Worm (Caenorhabditis elegans) whole organism, L1 larva: Measurements from ENCODE around the gene rps-4.

Experiments
- C34B4.2 ChIP-seq: sonication (generic microtip); optimal IDR thresholded peaks from 2 replicates; lab custom pipeline; 2017; ENCODE audit warnings: mild to moderate bottlenecking, missing genetic modification characterization, missing compliant biosample characterization
- ama-1 ChIP-seq: fragments of 150-350 bp; optimal IDR thresholded peaks from 2 replicates; lab custom pipeline; 2014
- blmp-1 ChIP-seq: fragments of 150-350 bp; optimal IDR thresholded peaks from 2 replicates; lab custom pipeline; 2014; ENCODE audit warnings: missing biosample characterization, missing genetic modification characterization
- dpl-1 ChIP-seq, 3 experiments: fragments of 150-350 bp in 2 of 3; sonication (generic microtip) in 1 of 3; optimal IDR thresholded peaks; 2 replicates each; lab custom pipeline; 2014 to 2017; ENCODE audit warnings: missing biosample characterization in 3 of 3, missing genetic modification characterization in 3 of 3, missing genetic modification reagents in 3 of 3
- jun-1 ChIP-seq: fragments of 150-350 bp; optimal IDR thresholded peaks from 2 replicates; lab custom pipeline; 2014; ENCODE audit warnings: missing biosample characterization, missing genetic modification reagents, missing genetic modification characterization
- lin-15B ChIP-seq: fragments of 150-350 bp; sonication (generic microtip); optimal IDR thresholded peaks from 3 replicates; lab custom pipeline; 2014; ENCODE audit warnings: missing biosample characterization, missing genetic modification characterization
- lin-39 ChIP-seq: fragments of 150-350 bp; optimal IDR thresholded peaks from 2 replicates; lab custom pipeline; 2014; ENCODE audit warnings: missing biosample characterization, missing genetic modification reagents, missing genetic modification characterization
- mep-1 ChIP-seq: fragments of 150-350 bp; optimal IDR thresholded peaks from 2 replicates; lab custom pipeline; 2014; ENCODE audit warnings: missing biosample characterization, missing genetic modification characterization
- nhr-76 ChIP-seq: sonication (generic microtip); optimal IDR thresholded peaks from 2 replicates; lab custom pipeline; 2017; ENCODE audit warnings: missing biosample characterization, missing genetic modification characterization
- nhr-90 ChIP-seq: sonication (generic microtip); optimal IDR thresholded peaks from 2 replicates; lab custom pipeline; 2016; ENCODE audit warnings: mild to moderate bottlenecking, missing genetic modification characterization, missing compliant biosample characterization; ENCODE audit not compliant: poor library complexity
- unc-130 ChIP-seq: fragments of 150-350 bp; optimal IDR thresholded peaks from 2 replicates; lab custom pipeline; 2017; ENCODE audit warnings: missing biosample characterization, missing genetic modification characterization, inconsistent platforms
- unc-62 ChIP-seq: fragments of 150-350 bp; optimal IDR thresholded peaks from 2 replicates; lab custom pipeline; 2014; ENCODE audit warnings: missing biosample characterization, missing genetic modification reagents, missing genetic modification characterization
- unc-98 ChIP-seq: fragments of 200-800 bp; sonication (Bioruptor generic); IDR thresholded peaks from 2 replicates; pipeline ENCODE4 v1.3.6; 2022; ENCODE audit warnings: missing genetic modification characterization, missing compliant biosample characterization
- vab-15 ChIP-seq: sonication (generic microtip); optimal IDR thresholded peaks from 2 replicates; lab custom pipeline; 2017; ENCODE audit warnings: missing genotype, mild to moderate bottlenecking, missing genetic modification characterization, missing compliant biosample characterization

- TF ChIP-seq nhr-90 (tag; lab: Kevin White, UChicago) (no peak), C34B4.2 (tag; lab: Kevin White, UChicago) (no peak), mep-1 (tag; lab: Kevin White, UChicago) (no peak), unc-98 (GFP tag; lab: Robert Waterston, UW) (no peak), lin-39 (no peak), vab-15 (tag; lab: Kevin White, UChicago) (no peak), ama-1 (no peak), lin-15B (no peak), blmp-1 (tag; lab: Kevin White, UChicago) (peak; percentile 13), nhr-76 (no peak), jun-1 (no peak), dpl-1 (GFP tag; optimal IDR thresholded peaks at IDR 0.05; lab: Kevin White, UChicago) (no peak), unc-130 (tag; lab: Kevin White, UChicago) (peak; percentile 13), unc-62 (GFP tag; lab: Kevin White, UChicago) (no peak)
These were observed 14.9 kb upstream of the rps-4 start for ce11 chrIV:7099377-7099776.
